Fruit fly (Drosophila melanogaster) whole organism, embryonic: ENCODE data around the gene CG14805.

Experiments
- BtbVII ChIP-seq: fragments of 200-800 bp; sonication (Bioruptor generic); optimal IDR thresholded peaks from 3 replicates; lab custom pipeline; 2017; ENCODE audit warnings: missing biosample characterization, mild to moderate bottlenecking, missing genetic modification characterization
- CG1024 ChIP-seq: fragments of 200-800 bp; sonication (Bioruptor generic); IDR thresholded peaks from 2 replicates; pipeline ENCODE4 v1.3.6; 2022; ENCODE audit warnings: missing biosample characterization, missing genetic modification characterization
- CG10654 ChIP-seq: fragments of 200-800 bp; sonication (Bioruptor generic); optimal IDR thresholded peaks from 2 replicates; lab custom pipeline; 2016; ENCODE audit warnings: missing biosample characterization, missing genetic modification characterization
- CG11247 ChIP-seq: fragments of 200-800 bp; sonication (Bioruptor generic); IDR thresholded peaks from 2 replicates; pipeline ENCODE4 v1.3.6; 2022; ENCODE audit warnings: missing biosample characterization, missing genetic modification characterization
- CG12744 ChIP-seq: fragments of 200-800 bp; sonication (Bioruptor generic); optimal IDR thresholded peaks from 2 replicates; lab custom pipeline; 2016; ENCODE audit warnings: missing biosample characterization, missing genetic modification characterization
- CG14014 ChIP-seq: fragments of 200-800 bp; sonication (Bioruptor generic); IDR thresholded peaks from 2 replicates; pipeline ENCODE4 v1.3.6; 2022; ENCODE audit warnings: missing biosample characterization, missing genetic modification characterization
- CG17186 ChIP-seq: fragments of 200-800 bp; sonication (Bioruptor generic); optimal IDR thresholded peaks from 3 replicates; lab custom pipeline; 2017; ENCODE audit warnings: missing biosample characterization, missing genetic modification reagents, missing genetic modification characterization
- CG18476 ChIP-seq: fragments of 200-800 bp; sonication (Bioruptor generic); optimal IDR thresholded peaks from 2 replicates; lab custom pipeline; 2016; ENCODE audit warnings: missing biosample characterization, mild to moderate bottlenecking, missing genetic modification characterization
- CG2875 ChIP-seq: fragments of 200-800 bp; sonication (Bioruptor generic); optimal IDR thresholded peaks from 2 replicates; lab custom pipeline; 2017; ENCODE audit warnings: missing biosample characterization, mild to moderate bottlenecking, missing genetic modification characterization, missing genetic modification reagents
- CG31441 ChIP-seq: fragments of 200-800 bp; sonication (Bioruptor generic); IDR thresholded peaks from 2 replicates; pipeline ENCODE4 v1.3.6; 2022; ENCODE audit warnings: missing biosample characterization, missing genetic modification characterization
- CG3726 ChIP-seq: fragments of 200-800 bp; sonication (Bioruptor generic); IDR thresholded peaks from 3 replicates; pipeline ENCODE4, ENCODE4 v1.3.6; 2022; ENCODE audit warnings: missing biosample characterization, missing genetic modification characterization
- CG5180 ChIP-seq: fragments of 200-800 bp; sonication (Bioruptor generic); optimal IDR thresholded peaks from 3 replicates; lab custom pipeline; 2017; ENCODE audit warnings: missing biosample characterization, missing genetic modification characterization, mild to moderate bottlenecking, moderate library complexity, missing genetic modification reagents
- CG6813 ChIP-seq: fragments of 200-800 bp; sonication (Bioruptor generic); optimal IDR thresholded peaks from 2 replicates; lab custom pipeline; 2017; ENCODE audit warnings: missing biosample characterization, missing genetic modification characterization, mild to moderate bottlenecking, moderate library complexity, missing genetic modification reagents
- CG8281 ChIP-seq: fragments of 200-800 bp; sonication (Bioruptor generic); optimal IDR thresholded peaks from 2 replicates; lab custom pipeline; 2018; ENCODE audit warnings: missing biosample characterization, mild to moderate bottlenecking, missing genetic modification characterization, moderate library complexity
- CG9437 ChIP-seq: fragments of 200-800 bp; sonication (Bioruptor generic); optimal IDR thresholded peaks from 2 replicates; lab custom pipeline; 2018; ENCODE audit warnings: missing biosample characterization, mild to moderate bottlenecking, missing genetic modification characterization
- CG9817 ChIP-seq: fragments of 200-800 bp; sonication (Bioruptor generic); optimal IDR thresholded peaks from 2 replicates; lab custom pipeline; 2018; ENCODE audit warnings: missing biosample characterization, mild to moderate bottlenecking, missing genetic modification characterization, moderate library complexity
- D ChIP-seq, 2 experiments: fragments of 200-800 bp in 1 of 2; fragments of >200 bp in 1 of 2; sonication (Bioruptor generic) in 1 of 2; optimal IDR thresholded peaks; 2 replicates in 1 of 2; 3 replicates in 1 of 2; lab custom pipeline; 2017; ENCODE audit warnings: mild to moderate bottlenecking in 1 of 2, missing biosample characterization in 1 of 2, missing genetic modification characterization in 1 of 2, missing genetic modification reagents in 1 of 2
- D19A ChIP-seq: fragments of 200-800 bp; optimal IDR thresholded peaks from 3 replicates; lab custom pipeline; 2019; ENCODE audit warnings: missing biosample characterization, mild to moderate bottlenecking, missing genetic modification characterization, moderate library complexity
- Dfd ChIP-seq, 2 experiments: fragments of >200 bp; optimal IDR thresholded peaks; 2 replicates each; lab custom pipeline; 2017; ENCODE audit warnings: missing biosample characterization in 2 of 2, missing genetic modification characterization in 2 of 2
- Dp ChIP-seq: fragments of 200-800 bp; sonication (Bioruptor generic); optimal IDR thresholded peaks from 2 replicates; lab custom pipeline; 2018; ENCODE audit warnings: missing biosample characterization, mild to moderate bottlenecking, missing genetic modification characterization, moderate library complexity
- Elba2 ChIP-seq: fragments of 200-800 bp; sonication (Bioruptor generic); optimal IDR thresholded peaks from 3 replicates; lab custom pipeline; 2016; ENCODE audit warnings: missing biosample characterization, missing genetic modification characterization
- Ets65A ChIP-seq: fragments of 200-800 bp; sonication (Bioruptor generic); peaks from one replicate; lab custom pipeline; 2016; ENCODE audit warnings: missing biosample characterization, missing genetic modification characterization
- NfI ChIP-seq: fragments of 200-800 bp; sonication (Bioruptor generic); optimal IDR thresholded peaks from 3 replicates; lab custom pipeline; 2018; ENCODE audit warnings: missing biosample characterization, mild to moderate bottlenecking, missing genetic modification characterization, moderate library complexity
- PHDP ChIP-seq: fragments of 200-800 bp; sonication (Bioruptor generic); optimal IDR thresholded peaks from 3 replicates; lab custom pipeline; 2018; ENCODE audit warnings: missing biosample characterization, mild to moderate bottlenecking, missing genetic modification characterization, moderate library complexity
- Ptx1 ChIP-seq: fragments of 200-800 bp; sonication (Bioruptor generic); IDR thresholded peaks from 2 replicates; pipeline ENCODE4 v1.3.6; 2022; ENCODE audit warnings: missing biosample characterization, missing genetic modification characterization
- Ravus ChIP-seq: fragments of 200-800 bp; sonication (Bioruptor generic); IDR thresholded peaks from 2 replicates; pipeline ENCODE4 v1.3.6; 2022; ENCODE audit warnings: missing biosample characterization, missing genetic modification characterization
- Rfx ChIP-seq: fragments of 200-800 bp; sonication (Bioruptor generic); IDR thresholded peaks from 2 replicates; pipeline ENCODE4 v1.3.6; 2022; ENCODE audit warnings: missing biosample characterization, missing genetic modification characterization
- Rx ChIP-seq: fragments of 200-800 bp; sonication (Bioruptor generic); IDR thresholded peaks from 2 replicates; pipeline ENCODE4 v1.3.6; 2022; ENCODE audit warnings: missing biosample characterization, missing genetic modification characterization
- Sry-β ChIP-seq: fragments of 200-800 bp; sonication (Bioruptor generic); optimal IDR thresholded peaks from 2 replicates; lab custom pipeline; 2018; ENCODE audit warnings: missing biosample characterization, mild to moderate bottlenecking, missing genetic modification characterization, moderate library complexity
- Taf1 ChIP-seq: fragments of 200-800 bp; sonication (Bioruptor generic); IDR thresholded peaks from 2 replicates; pipeline ENCODE4 v1.3.6; 2022; ENCODE audit warnings: missing biosample characterization, missing genetic modification characterization
- Tbp ChIP-seq: fragments of >200 bp; optimal IDR thresholded peaks from 2 replicates; lab custom pipeline; 2018; ENCODE audit warnings: missing biosample characterization, missing genetic modification characterization
- ash1 ChIP-seq: fragments of 200-800 bp; sonication (Bioruptor generic); optimal IDR thresholded peaks from 2 replicates; lab custom pipeline; 2018; ENCODE audit warnings: missing biosample characterization, mild to moderate bottlenecking, missing genetic modification characterization
- bowl ChIP-seq: fragments of 200-800 bp; sonication (Bioruptor generic); IDR thresholded peaks from 2 replicates; pipeline ENCODE4 v1.3.6; 2022; ENCODE audit warnings: missing biosample characterization, missing genetic modification characterization
- chm ChIP-seq: fragments of 200-800 bp; sonication (Bioruptor generic); IDR thresholded peaks from 2 replicates; pipeline ENCODE4 v1.3.6; 2022; ENCODE audit warnings: missing biosample characterization, missing genetic modification characterization
- ci ChIP-seq: fragments of 200-800 bp; sonication (Bioruptor generic); IDR thresholded peaks from 3 replicates; pipeline ENCODE4 v1.3.6; 2022; ENCODE audit warnings: missing biosample characterization, missing genetic modification characterization
- crol ChIP-seq: fragments of 200-800 bp; sonication (Bioruptor generic); IDR thresholded peaks from 2 replicates; pipeline ENCODE4 v1.3.6; 2022; ENCODE audit warnings: missing biosample characterization, missing genetic modification characterization
- gce ChIP-seq: fragments of 200-800 bp; sonication (Bioruptor generic); IDR thresholded peaks from 3 replicates; pipeline ENCODE4 v1.3.6; 2022; ENCODE audit warnings: missing biosample characterization, missing genetic modification characterization
- hbn ChIP-seq: fragments of 200-800 bp; sonication (Bioruptor generic); IDR thresholded peaks from 2 replicates; pipeline ENCODE4 v1.3.6; 2022; ENCODE audit warnings: missing biosample characterization, missing genetic modification characterization; ENCODE audit not compliant: partially characterized antibody
- knrl ChIP-seq: fragments of 200-800 bp; sonication (Bioruptor generic); IDR thresholded peaks from 3 replicates; pipeline ENCODE4 v1.3.6; 2022; ENCODE audit warnings: missing biosample characterization, missing genetic modification characterization; ENCODE audit not compliant: partially characterized antibody
- nmo ChIP-seq: fragments of 200-800 bp; sonication (Bioruptor generic); optimal IDR thresholded peaks from 2 replicates; lab custom pipeline; 2018; ENCODE audit warnings: missing biosample characterization, mild to moderate bottlenecking, missing genetic modification characterization, moderate library complexity
- p53 ChIP-seq: fragments of 200-800 bp; sonication (Bioruptor generic); optimal IDR thresholded peaks from 2 replicates; lab custom pipeline; 2016; ENCODE audit warnings: missing biosample characterization, missing genetic modification characterization
- pita ChIP-seq: fragments of 200-800 bp; sonication (Bioruptor generic); optimal IDR thresholded peaks from 2 replicates; lab custom pipeline; 2017; ENCODE audit warnings: missing biosample characterization, mild to moderate bottlenecking, missing genetic modification characterization
- ranshi ChIP-seq: fragments of 200-800 bp; sonication (Bioruptor generic); IDR thresholded peaks from 2 replicates; pipeline ENCODE4 v1.3.6; 2022; ENCODE audit warnings: missing biosample characterization, missing genetic modification characterization
- sd ChIP-seq: fragments of 200-800 bp; sonication (Bioruptor generic); optimal IDR thresholded peaks from 3 replicates; lab custom pipeline; 2018; ENCODE audit warnings: missing biosample characterization, mild to moderate bottlenecking, missing genetic modification characterization, moderate library complexity
- sna ChIP-seq: fragments of 200-800 bp; sonication (Bioruptor generic); IDR thresholded peaks from 2 replicates; pipeline ENCODE4 v1.3.6; 2022; ENCODE audit warnings: missing biosample characterization, missing genetic modification characterization; ENCODE audit not compliant: partially characterized antibody
- tgo ChIP-seq: fragments of 200-800 bp; sonication (Bioruptor generic); IDR thresholded peaks from 3 replicates; pipeline ENCODE4 v1.3.6; 2022; ENCODE audit warnings: missing biosample characterization, missing genetic modification characterization
- tin ChIP-seq: fragments of 200-800 bp; sonication (Bioruptor generic); optimal IDR thresholded peaks from 3 replicates; lab custom pipeline; 2016; ENCODE audit warnings: missing biosample characterization, missing genetic modification characterization
- tio ChIP-seq: fragments of 200-800 bp; sonication (Bioruptor generic); optimal IDR thresholded peaks from 2 replicates; lab custom pipeline; 2017; ENCODE audit warnings: missing biosample characterization, missing genetic modification characterization, inconsistent platforms
- unpg ChIP-seq: fragments of 200-800 bp; sonication (Bioruptor generic); optimal IDR thresholded peaks from 3 replicates; lab custom pipeline; 2018; ENCODE audit warnings: missing biosample characterization, mild to moderate bottlenecking, missing genetic modification characterization, moderate library complexity

CG14805 gene

DNA sequence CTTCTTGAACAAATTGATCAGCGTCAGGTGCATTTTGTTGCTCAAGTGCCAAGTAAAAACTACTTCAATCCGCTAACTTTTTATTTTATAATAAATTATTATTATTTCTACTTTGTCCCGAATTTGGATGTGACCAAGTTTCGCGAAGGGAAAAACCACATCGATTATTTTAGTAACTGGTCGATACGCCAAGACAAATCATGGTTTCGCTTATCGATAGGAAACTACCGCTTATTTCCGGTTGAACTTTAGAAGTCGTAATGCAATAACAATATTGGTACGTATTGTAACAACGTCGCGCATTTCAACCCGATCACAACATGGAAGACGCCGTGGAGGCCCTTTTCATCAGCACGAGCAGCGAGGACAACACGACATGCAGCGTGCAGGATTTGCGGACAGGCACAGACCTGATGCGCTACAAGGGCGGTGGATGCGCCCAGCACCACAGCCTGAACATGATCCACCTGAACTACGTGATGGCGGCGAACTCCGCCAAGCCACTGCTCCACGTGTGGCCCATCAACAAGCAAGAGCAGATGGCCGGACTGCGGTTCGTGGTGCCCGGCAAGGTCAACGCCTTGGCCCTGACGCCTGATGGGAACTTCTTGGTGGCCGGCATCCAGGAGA lies at the start of gene CG14805, which contains the start of gene CG14817 (continued):
- TF ChIP-seq PHDP (tag; lab: Kevin White, UChicago) (peak; percentile 81), CG31441 (peak; percentile 75), CG3726 (no peak), tio (no peak), CG12744 (GFP tag; lab: Kevin White, UChicago) (peak; percentile 19), knrl (GFP tag; lab: Robert Waterston, UW) (0 out of 3 replicates have a peak, but pooled peaks have one; percentile 27), pita (GFP tag; lab: Kevin White, UChicago) (no peak), Dp (GFP tag; lab: Kevin White, UChicago) (peak; percentile 27), CG18476 (GFP tag; lab: Kevin White, UChicago) (no peak), Ravus (GFP tag; lab: Robert Waterston, UW) (no peak), crol (no peak), Elba2 (GFP tag; lab: Kevin White, UChicago) (no peak), D (optimal IDR thresholded peaks at IDR 0.05; lab: Kevin White, UChicago) (no peak), D (GFP tag; optimal IDR thresholded peaks at IDR 0.05; lab: Kevin White, UChicago) (peak; percentile 44), gce (peak; percentile 66; the same call in 2 of the 3 replicates), Tbp (GFP tag; lab: Kevin White, UChicago) (no peak), sna (GFP tag; lab: Robert Waterston, UW) (0 out of 2 replicates have a peak, but pooled peaks have one; percentile 49), ci (GFP tag; lab: Robert Waterston, UW) (peak; percentile 91), CG2875 (GFP tag; lab: Kevin White, UChicago) (peak; percentile 50), CG9437 (peak; percentile 86), NfI (GFP tag; lab: Kevin White, UChicago) (peak; percentile 86), nmo (GFP tag; lab: Kevin White, UChicago) (peak; percentile 53), tgo (GFP tag; lab: Robert Waterston, UW) (peak; percentile 48; the same call in 1 of the 3 replicates), unpg (GFP tag; lab: Kevin White, UChicago) (peak; percentile 80), sd (tag; lab: Kevin White, UChicago) (no peak), Ptx1 (GFP tag; lab: Robert Waterston, UW) (no peak), CG5180 (no peak), hbn (peak; percentile 62), Sry-β (GFP tag; lab: Kevin White, UChicago) (peak; percentile 23), CG6813 (GFP tag; lab: Kevin White, UChicago) (peak; percentile 89), ranshi (peak; percentile 19; the same call in 1 of the 2 replicates), BtbVII (peak; percentile 87), Ets65A (GFP tag; lab: Kevin White, UChicago) (peak; percentile 91), ash1 (peak; percentile 85), CG11247 (GFP tag; lab: Robert Waterston, UW) (no peak), chm (GFP tag; lab: Robert Waterston, UW) (peak; percentile 85), CG9817 (tag; lab: Kevin White, UChicago) (peak; percentile 54), CG14014 (GFP tag; lab: Robert Waterston, UW) (peak; percentile 22; the same call in 1 of the 2 replicates), p53 (GFP tag; lab: Kevin White, UChicago) (no peak), CG1024 (GFP tag; lab: Robert Waterston, UW) (no peak), CG17186 (peak; percentile 50), CG10654 (GFP tag; lab: Kevin White, UChicago) (peak; percentile 23), D19A (peak; percentile 21), Taf1 (GFP tag; lab: Robert Waterston, UW) (no peak), bowl (GFP tag; lab: Robert Waterston, UW) (no peak), Rx (GFP tag; lab: Robert Waterston, UW) (0 out of 2 replicates have a peak, but pooled peaks have one; percentile 25), Dfd (GFP tag; optimal IDR thresholded peaks at IDR 0.05; lab: Kevin White, UChicago) (no peak), CG8281 (tag; lab: Kevin White, UChicago) (no peak), Rfx (GFP tag; lab: Robert Waterston, UW) (peak; percentile 78), tin (peak; percentile 24)
